ENCODE assay signal across 2 fruit fly cellular contexts in the genomic region with DNA sequence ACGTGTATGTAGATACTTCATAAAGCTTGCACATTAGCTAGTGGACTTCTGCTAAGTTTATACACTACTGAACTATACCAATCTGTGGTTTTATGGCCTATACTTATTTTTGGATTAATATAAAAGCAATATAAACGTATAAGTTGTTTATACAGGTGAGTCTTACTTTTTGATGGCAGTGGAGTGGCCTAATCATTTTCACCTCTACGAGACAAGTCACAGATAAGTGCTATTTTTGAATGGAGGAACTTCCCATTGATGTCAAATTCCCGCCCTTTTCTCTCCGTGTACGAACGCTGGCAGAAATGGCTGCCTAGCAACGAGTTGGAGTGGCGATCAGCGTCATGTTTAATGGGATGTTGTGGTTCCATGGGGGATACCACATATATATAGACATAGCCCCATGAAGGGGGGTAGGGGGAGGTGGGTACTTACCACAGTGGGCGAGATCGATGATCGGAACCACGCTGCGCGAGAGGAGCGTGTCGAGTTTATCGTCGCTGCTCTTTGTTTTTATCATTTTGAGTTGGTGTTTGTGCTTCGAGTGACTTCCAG.
A peak's percentile ranks its signal among the peaks of the same experiment; 100 is the strongest.
TF ChIP-seq lines count a peak whose summit lies in the region.

No protein-coding gene starts in this region.

TF ChIP-seq in whole organism, embryonic, 481 proteins besides CTCF, POLR2A, EP300 and RAD21 (continued from another document and continues in another):
- TF ChIP-seq da (GFP tag; optimal IDR thresholded peaks at IDR 0.05; lab: Kevin White, UChicago), result no peak
- peak; percentile 49 for TF ChIP-seq CG18262 (tag; optimal IDR thresholded peaks at IDR 0.05; lab: Kevin White, UChicago)
- TF ChIP-seq CG4282 (GFP tag; optimal IDR thresholded peaks at IDR 0.05; lab: Kevin White, UChicago), result no peak
- no peak for TF ChIP-seq CG32767 (GFP tag; IDR thresholded peaks at IDR 0.05; lab: Robert Waterston, UW)
- peak; percentile 48 for TF ChIP-seq gem (tag; optimal IDR thresholded peaks at IDR 0.05; lab: Kevin White, UChicago)
- TF ChIP-seq CG17186 (GFP tag; optimal IDR thresholded peaks at IDR 0.05; lab: Kevin White, UChicago), result no peak
- TF ChIP-seq Asciz (GFP tag; optimal IDR thresholded peaks at IDR 0.05; lab: Kevin White, UChicago), result peak; percentile 27
- TF ChIP-seq CG14441 (GFP tag; IDR thresholded peaks at IDR 0.05; lab: Robert Waterston, UW), result peak; percentile 59
- no peak for TF ChIP-seq YL-1 (GFP tag; optimal IDR thresholded peaks at IDR 0.05; lab: Kevin White, UChicago)
- TF ChIP-seq Hr3 (GFP tag; optimal IDR thresholded peaks at IDR 0.05; lab: Kevin White, UChicago), result no peak
- TF ChIP-seq CkIIα-i1 (GFP tag; IDR thresholded peaks at IDR 0.05; lab: Robert Waterston, UW), result no peak
- TF ChIP-seq CG31224 (GFP tag; IDR thresholded peaks at IDR 0.05; lab: Robert Waterston, UW), result no peak
- TF ChIP-seq dmrt99B (tag; optimal IDR thresholded peaks at IDR 0.05; lab: Kevin White, UChicago), result peak; percentile 26
- peak; percentile 26; the same call in 2 of the 4 replicates for TF ChIP-seq Gug (GFP tag; IDR thresholded peaks at IDR 0.05; lab: Robert Waterston, UW)
- no peak for TF ChIP-seq Dll (GFP tag; IDR thresholded peaks at IDR 0.05; lab: Robert Waterston, UW; ENCODE audit: partially characterized antibody)
- TF ChIP-seq pfk (GFP tag; optimal IDR thresholded peaks at IDR 0.05; lab: Kevin White, UChicago), result no peak
- no peak for TF ChIP-seq ATbp (GFP tag; optimal IDR thresholded peaks at IDR 0.05; lab: Kevin White, UChicago)
- TF ChIP-seq Blimp-1 (GFP tag; optimal IDR thresholded peaks at IDR 0.05; lab: Kevin White, UChicago), result peak; percentile 20
- TF ChIP-seq Ptx1 (GFP tag; IDR thresholded peaks at IDR 0.05; lab: Robert Waterston, UW), result peak; percentile 51
- no peak for TF ChIP-seq abd-A (tag; optimal IDR thresholded peaks at IDR 0.05; lab: Kevin White, UChicago)
- TF ChIP-seq z (GFP tag; IDR thresholded peaks at IDR 0.05; lab: Robert Waterston, UW), result 0 out of 3 replicates have a peak, but pooled peaks have one; percentile 20
- no peak for TF ChIP-seq dan (GFP tag; IDR thresholded peaks at IDR 0.05; lab: Robert Waterston, UW)
- TF ChIP-seq HLH54F (GFP tag; optimal IDR thresholded peaks at IDR 0.05; lab: Kevin White, UChicago), result no peak
- 0 out of 2 replicates have a peak, but pooled peaks have one; percentile 5 for TF ChIP-seq ttk (GFP tag; IDR thresholded peaks at IDR 0.05; lab: Robert Waterston, UW)
- no peak for TF ChIP-seq gcm (GFP tag; optimal IDR thresholded peaks at IDR 0.05; lab: Kevin White, UChicago)
- TF ChIP-seq CG33213 (GFP tag; optimal IDR thresholded peaks at IDR 0.05; lab: Kevin White, UChicago), result no peak
- TF ChIP-seq CG10366 (GFP tag; IDR thresholded peaks at IDR 0.05; lab: Robert Waterston, UW), result peak; percentile 35; the same call in 1 of the 2 replicates
- no peak for TF ChIP-seq hth (optimal IDR thresholded peaks at IDR 0.05; lab: Kevin White, UChicago)
- no peak for TF ChIP-seq Ets97D (GFP tag; optimal IDR thresholded peaks at IDR 0.05; lab: Kevin White, UChicago)
- no peak for TF ChIP-seq CG4404 (GFP tag; IDR thresholded peaks at IDR 0.05; lab: Robert Waterston, UW)
- no peak for TF ChIP-seq MTF-1 (GFP tag; optimal IDR thresholded peaks at IDR 0.05; lab: Kevin White, UChicago; ENCODE audit: borderline replicate concordance)
- TF ChIP-seq pum (GFP tag; optimal IDR thresholded peaks at IDR 0.05; lab: Kevin White, UChicago), result no peak
- no peak for TF ChIP-seq hbn (GFP tag; IDR thresholded peaks at IDR 0.05; lab: Robert Waterston, UW; ENCODE audit: partially characterized antibody)
- TF ChIP-seq sim (GFP tag; IDR thresholded peaks at IDR 0.05; lab: Robert Waterston, UW), result no peak
- TF ChIP-seq CG7357 (GFP tag; IDR thresholded peaks at IDR 0.05; lab: Robert Waterston, UW), result no peak
- TF ChIP-seq salm (tag; optimal IDR thresholded peaks at IDR 0.05; lab: Kevin White, UChicago), result no peak
- TF ChIP-seq CG31388 (GFP tag; optimal IDR thresholded peaks at IDR 0.05; lab: Kevin White, UChicago), result no peak
- peak; percentile 18 for TF ChIP-seq CG17829 (tag; optimal IDR thresholded peaks at IDR 0.05; lab: Kevin White, UChicago)
- no peak for TF ChIP-seq CG2875 (GFP tag; optimal IDR thresholded peaks at IDR 0.05; lab: Kevin White, UChicago)
- no peak for TF ChIP-seq prd (optimal IDR thresholded peaks at IDR 0.05; lab: Kevin White, UChicago)
- TF ChIP-seq prd (GFP tag; IDR thresholded peaks at IDR 0.05; lab: Robert Waterston, UW), result peak; percentile 34; the same call in 1 of the 3 replicates
- TF ChIP-seq Doc2 (GFP tag; IDR thresholded peaks at IDR 0.05; lab: Robert Waterston, UW), result no peak
- TF ChIP-seq CG9215 (GFP tag; IDR thresholded peaks at IDR 0.05; lab: Robert Waterston, UW), result no peak
- TF ChIP-seq chn (GFP tag; optimal IDR thresholded peaks at IDR 0.05; lab: Kevin White, UChicago), result peak; percentile 10
- TF ChIP-seq CG34224 (GFP tag; IDR thresholded peaks at IDR 0.05; lab: Robert Waterston, UW; ENCODE audit: partially characterized antibody), result no peak
- TF ChIP-seq Med (GFP tag; lab: Kevin White, UChicago), result peak; percentile 89
- TF ChIP-seq Mes4 (GFP tag; optimal IDR thresholded peaks at IDR 0.05; lab: Kevin White, UChicago), result no peak
- no peak for TF ChIP-seq Neu2 (GFP tag; optimal IDR thresholded peaks at IDR 0.05; lab: Kevin White, UChicago; ENCODE audit: borderline replicate concordance)
- TF ChIP-seq NC2β (GFP tag; optimal IDR thresholded peaks at IDR 0.05; lab: Kevin White, UChicago), result no peak
- TF ChIP-seq row (GFP tag; IDR thresholded peaks at IDR 0.05; lab: Robert Waterston, UW), result peak; percentile 57
- TF ChIP-seq CG1603 (tag; optimal IDR thresholded peaks at IDR 0.05; lab: Kevin White, UChicago), result peak; percentile 19
- TF ChIP-seq crc (GFP tag; optimal IDR thresholded peaks at IDR 0.05; lab: Kevin White, UChicago), result no peak
- TF ChIP-seq CG12104 (GFP tag; optimal IDR thresholded peaks at IDR 0.05; lab: Kevin White, UChicago), result no peak
- TF ChIP-seq dm (GFP tag; optimal IDR thresholded peaks at IDR 0.05; lab: Kevin White, UChicago), result no peak
- no peak for TF ChIP-seq oc (tag; optimal IDR thresholded peaks at IDR 0.05; lab: Kevin White, UChicago)
- no peak for TF ChIP-seq fd96Cb (tag; optimal IDR thresholded peaks at IDR 0.05; lab: Kevin White, UChicago)
- no peak for TF ChIP-seq Gsc (GFP tag; IDR thresholded peaks at IDR 0.05; lab: Robert Waterston, UW)
- TF ChIP-seq CG12236 (GFP tag; optimal IDR thresholded peaks at IDR 0.05; lab: Kevin White, UChicago), result no peak
- 0 out of 3 replicates have a peak, but pooled peaks have one; percentile 45 for TF ChIP-seq CG2889 (GFP tag; IDR thresholded peaks at IDR 0.05; lab: Robert Waterston, UW)
- peak; percentile 17; the same call in 1 of the 2 replicates for TF ChIP-seq Awh (GFP tag; IDR thresholded peaks at IDR 0.05; lab: Robert Waterston, UW)
- TF ChIP-seq dpn (GFP tag; optimal IDR thresholded peaks at IDR 0.05; lab: Kevin White, UChicago), result no peak
- TF ChIP-seq Dek (tag; optimal IDR thresholded peaks at IDR 0.05; lab: Kevin White, UChicago), result no peak
- TF ChIP-seq Rfx (GFP tag; IDR thresholded peaks at IDR 0.05; lab: Robert Waterston, UW), result peak; percentile 53

TF ChIP-seq in whole organism, prepupa, 60 proteins besides CTCF, POLR2A, EP300 and RAD21 (continued from another document):
- TF ChIP-seq CG11902 (GFP tag; optimal IDR thresholded peaks at IDR 0.05; lab: Kevin White, UChicago) (no peak), CG8632 (GFP tag; optimal IDR thresholded peaks at IDR 0.05; lab: Kevin White, UChicago) (no peak), CG6163 (GFP tag; IDR thresholded peaks at IDR 0.05; lab: Robert Waterston, UW) (peak; percentile 56; the same call in 1 of the 3 replicates), CG4318 (GFP tag; optimal IDR thresholded peaks at IDR 0.05; lab: Kevin White, UChicago) (peak; percentile 35), Eip78C (GFP tag; lab: Kevin White, UChicago) (peak; percentile 91), Gug (GFP tag; IDR thresholded peaks at IDR 0.05; lab: Robert Waterston, UW) (peak; percentile 29; the same call in 1 of the 2 replicates), CG10631 (GFP tag; optimal IDR thresholded peaks at IDR 0.05; lab: Kevin White, UChicago) (peak; percentile 52), Blimp-1 (GFP tag; optimal IDR thresholded peaks at IDR 0.05; lab: Kevin White, UChicago) (no peak), CG10669 (GFP tag; optimal IDR thresholded peaks at IDR 0.05; lab: Kevin White, UChicago) (peak; percentile 34), Hr4 (GFP tag; optimal IDR thresholded peaks at IDR 0.05; lab: Kevin White, UChicago) (peak; percentile 45), CG6792 (GFP tag; optimal IDR thresholded peaks at IDR 0.05; lab: Kevin White, UChicago) (peak; percentile 23), esn (GFP tag; optimal IDR thresholded peaks at IDR 0.05; lab: Kevin White, UChicago) (peak; percentile 38), fd85E (GFP tag; optimal IDR thresholded peaks at IDR 0.05; lab: Kevin White, UChicago) (no peak), Sox15 (GFP tag; optimal IDR thresholded peaks at IDR 0.05; lab: Kevin White, UChicago) (peak; percentile 13), CG8319 (GFP tag; optimal IDR thresholded peaks at IDR 0.05; lab: Kevin White, UChicago) (no peak), fd59A (GFP tag; optimal IDR thresholded peaks at IDR 0.05; lab: Kevin White, UChicago) (peak; percentile 21), CG6854 (GFP tag; optimal IDR thresholded peaks at IDR 0.05; lab: Kevin White, UChicago) (no peak), salr (GFP tag; optimal IDR thresholded peaks at IDR 0.05; lab: Kevin White, UChicago) (peak in 1 of 2 experiments; percentile 63), CG1621 (tag; optimal IDR thresholded peaks at IDR 0.05; lab: Kevin White, UChicago) (peak; percentile 8), CG11294 (GFP tag; IDR thresholded peaks at IDR 0.05; lab: Robert Waterston, UW) (no peak), Ets21C (GFP tag; optimal IDR thresholded peaks at IDR 0.05; lab: Kevin White, UChicago) (no peak), CG16779 (tag; optimal IDR thresholded peaks at IDR 0.05; lab: Kevin White, UChicago) (no peak), spab (GFP tag; optimal IDR thresholded peaks at IDR 0.05; lab: Kevin White, UChicago) (peak; percentile 49), CG7368 (GFP tag; optimal IDR thresholded peaks at IDR 0.05; lab: Kevin White, UChicago) (no peak), CG34406 (GFP tag; optimal IDR thresholded peaks at IDR 0.05; lab: Kevin White, UChicago) (no peak), CG9139 (GFP tag; optimal IDR thresholded peaks at IDR 0.05; lab: Kevin White, UChicago) (peak; percentile 30), CG15336 (GFP tag; IDR thresholded peaks at IDR 0.05; lab: Robert Waterston, UW) (no peak), vri (GFP tag; optimal IDR thresholded peaks at IDR 0.05; lab: Kevin White, UChicago) (no peak), CG32006 (GFP tag; optimal IDR thresholded peaks at IDR 0.05; lab: Kevin White, UChicago) (peak; percentile 67), CG6276 (GFP tag; optimal IDR thresholded peaks at IDR 0.05; lab: Kevin White, UChicago) (peak; percentile 2), lz (GFP tag; optimal IDR thresholded peaks at IDR 0.05; lab: Kevin White, UChicago) (peak; percentile 3), Smox (GFP tag; optimal IDR thresholded peaks at IDR 0.05; lab: Kevin White, UChicago) (peak; percentile 14), CG8119 (GFP tag; IDR thresholded peaks at IDR 0.05; lab: Robert Waterston, UW) (no peak), CG3032 (tag; optimal IDR thresholded peaks at IDR 0.05; lab: Kevin White, UChicago) (no peak), Ets96B (tag; optimal IDR thresholded peaks at IDR 0.05; lab: Kevin White, UChicago) (peak; percentile 23), topi (GFP tag; optimal IDR thresholded peaks at IDR 0.05; lab: Kevin White, UChicago) (peak; percentile 20), cyc (GFP tag; optimal IDR thresholded peaks at IDR 0.05; lab: Kevin White, UChicago) (no peak), dsx (GFP tag; optimal IDR thresholded peaks at IDR 0.05; lab: Kevin White, UChicago; ENCODE audit: poor library complexity, severe bottlenecking) (no peak)
